Worm (Caenorhabditis elegans) whole organism, late embryonic: ENCODE measurements around the gene C05G5.5.

Experiments
- C08G9.2 ChIP-seq: sonication (generic microtip); optimal IDR thresholded peaks from 2 replicates; lab custom pipeline; 2016; ENCODE audit warnings: mild to moderate bottlenecking, missing genetic modification characterization, moderate library complexity, missing compliant biosample characterization
- C38D4.7 ChIP-seq: fragments of 200-800 bp; sonication (Bioruptor generic); optimal IDR thresholded peaks from 2 replicates; lab custom pipeline; 2018; ENCODE audit warnings: mild to moderate bottlenecking, missing genetic modification characterization, moderate library complexity, missing compliant biosample characterization
- F13H6.1 ChIP-seq: sonication (generic microtip); optimal IDR thresholded peaks from 2 replicates; lab custom pipeline; 2016; ENCODE audit warnings: missing genetic modification characterization, missing compliant biosample characterization
- Y22D7AL.16 ChIP-seq: sonication (generic microtip); optimal IDR thresholded peaks from 2 replicates; lab custom pipeline; 2016; ENCODE audit warnings: missing genetic modification characterization, missing compliant biosample characterization
- ama-1 ChIP-seq: fragments of 150-350 bp; optimal IDR thresholded peaks from 2 replicates; lab custom pipeline; 2014
- ceh-19 ChIP-seq: fragments of 200-800 bp; sonication (Bioruptor generic); optimal IDR thresholded peaks from 2 replicates; lab custom pipeline; 2018; ENCODE audit warnings: mild to moderate bottlenecking, missing genetic modification characterization, missing compliant biosample characterization
- ceh-30 ChIP-seq: fragments of 150-350 bp; optimal IDR thresholded peaks from 2 replicates; lab custom pipeline; 2014; ENCODE audit warnings: missing biosample characterization, missing genetic modification characterization
- ceh-34 ChIP-seq: sonication (generic microtip); optimal IDR thresholded peaks from 2 replicates; lab custom pipeline; 2016; ENCODE audit warnings: mild to moderate bottlenecking, missing genetic modification characterization, missing compliant biosample characterization
- ceh-45 ChIP-seq: fragments of 200-800 bp; sonication (Bioruptor generic); IDR thresholded peaks from 2 replicates; pipeline ENCODE4 v1.3.6; 2022; ENCODE audit warnings: missing genetic modification reagents, missing genetic modification characterization, missing compliant biosample characterization
- ceh-48 ChIP-seq: sonication (generic microtip); optimal IDR thresholded peaks from 2 replicates; lab custom pipeline; 2016; ENCODE audit warnings: missing genetic modification characterization, inconsistent platforms, missing compliant biosample characterization
- ceh-6 ChIP-seq: fragments of 200-800 bp; sonication (Bioruptor generic); optimal IDR thresholded peaks from 2 replicates; lab custom pipeline; 2018; ENCODE audit warnings: mild to moderate bottlenecking, missing genetic modification characterization, missing compliant biosample characterization
- ceh-9 ChIP-seq: sonication (generic microtip); optimal IDR thresholded peaks from 2 replicates; lab custom pipeline; 2016; ENCODE audit warnings: mild to moderate bottlenecking, missing genetic modification characterization, inconsistent platforms, missing compliant biosample characterization
- che-1 ChIP-seq: sonication (generic microtip); optimal IDR thresholded peaks from 2 replicates; lab custom pipeline; 2016; ENCODE audit warnings: mild to moderate bottlenecking, missing genetic modification characterization, missing compliant biosample characterization
- dmd-4 ChIP-seq: sonication (generic microtip); optimal IDR thresholded peaks from 2 replicates; lab custom pipeline; 2016; ENCODE audit warnings: borderline replicate concordance, missing genetic modification characterization, missing compliant biosample characterization
- dve-1 ChIP-seq: sonication (generic microtip); optimal IDR thresholded peaks from 2 replicates; lab custom pipeline; 2017; ENCODE audit warnings: antibody characterized with exemption, mild to moderate bottlenecking, missing genetic modification characterization, missing compliant biosample characterization
- elt-2 ChIP-seq: sonication (generic microtip); optimal IDR thresholded peaks from 2 replicates; lab custom pipeline; 2016; ENCODE audit warnings: missing genetic modification reagents, missing genetic modification characterization, missing compliant biosample characterization
- ets-4 ChIP-seq: sonication (generic microtip); optimal IDR thresholded peaks from 2 replicates; lab custom pipeline; 2016; ENCODE audit warnings: missing genetic modification characterization, missing compliant biosample characterization
- eyg-1 ChIP-seq: sonication (generic microtip); optimal IDR thresholded peaks from 2 replicates; lab custom pipeline; 2016; ENCODE audit warnings: missing genotype, missing genetic modification characterization, missing compliant biosample characterization
- fax-1 ChIP-seq: sonication (generic microtip); optimal IDR thresholded peaks from 2 replicates; lab custom pipeline; 2016; ENCODE audit warnings: missing genotype, missing genetic modification characterization, missing compliant biosample characterization
- fkh-10 ChIP-seq: fragments of 150-350 bp; optimal IDR thresholded peaks from 2 replicates; lab custom pipeline; 2014; ENCODE audit warnings: missing biosample characterization, missing genetic modification reagents, missing genetic modification characterization
- fkh-6 ChIP-seq: sonication (generic microtip); optimal IDR thresholded peaks from 2 replicates; lab custom pipeline; 2016; ENCODE audit warnings: missing genetic modification characterization, missing compliant biosample characterization
- gmeb-2 ChIP-seq: sonication (generic microtip); optimal IDR thresholded peaks from 2 replicates; lab custom pipeline; 2016; ENCODE audit warnings: missing genetic modification characterization, inconsistent platforms, missing compliant biosample characterization
- hlh-15 ChIP-seq: sonication (generic microtip); optimal IDR thresholded peaks from 2 replicates; lab custom pipeline; 2016; ENCODE audit warnings: missing genetic modification characterization, missing compliant biosample characterization
- hlh-30 ChIP-seq: sonication (generic microtip); optimal IDR thresholded peaks from 2 replicates; lab custom pipeline; 2017; ENCODE audit warnings: antibody characterized with exemption, missing genetic modification characterization, missing compliant biosample characterization; ENCODE audit not compliant: insufficient read depth
- hlh-8 ChIP-seq: sonication (generic microtip); optimal IDR thresholded peaks from 2 replicates; lab custom pipeline; 2016; ENCODE audit warnings: missing genotype, missing genetic modification characterization, missing compliant biosample characterization
- lin-11 ChIP-seq: fragments of 200-800 bp; sonication (Bioruptor generic); optimal IDR thresholded peaks from 2 replicates; lab custom pipeline; 2018; ENCODE audit warnings: mild to moderate bottlenecking, missing genetic modification characterization, missing compliant biosample characterization
- madf-2 ChIP-seq: sonication (generic microtip); optimal IDR thresholded peaks from 2 replicates; lab custom pipeline; 2017; ENCODE audit warnings: missing genetic modification characterization, missing compliant biosample characterization
- mec-3 ChIP-seq: sonication (generic microtip); optimal IDR thresholded peaks from 2 replicates; lab custom pipeline; 2016; ENCODE audit warnings: borderline replicate concordance, missing genetic modification characterization, missing compliant biosample characterization
- nfya-1 ChIP-seq: sonication (generic microtip); optimal IDR thresholded peaks from 2 replicates; lab custom pipeline; 2017; ENCODE audit warnings: missing genetic modification characterization, mild to moderate bottlenecking, missing compliant biosample characterization, antibody characterized with exemption, moderate library complexity
- nhr-11 ChIP-seq: fragments of 150-350 bp; optimal IDR thresholded peaks from 2 replicates; lab custom pipeline; 2014; ENCODE audit warnings: missing biosample characterization, missing genetic modification characterization
- nhr-232 ChIP-seq: sonication (generic microtip); optimal IDR thresholded peaks from 2 replicates; lab custom pipeline; 2016; ENCODE audit warnings: missing genetic modification characterization, missing compliant biosample characterization
- odd-2 ChIP-seq: sonication (generic microtip); optimal IDR thresholded peaks from 2 replicates; lab custom pipeline; 2017; ENCODE audit warnings: antibody characterized with exemption, mild to moderate bottlenecking, missing genetic modification characterization, missing compliant biosample characterization
- pat-9 ChIP-seq: fragments of 200-800 bp; sonication (Bioruptor generic); optimal IDR thresholded peaks from 2 replicates; lab custom pipeline; 2018; ENCODE audit warnings: mild to moderate bottlenecking, missing genetic modification characterization, moderate library complexity, missing compliant biosample characterization
- pha-2 ChIP-seq: sonication (generic microtip); optimal IDR thresholded peaks from 2 replicates; lab custom pipeline; 2017; ENCODE audit warnings: mild to moderate bottlenecking, missing genetic modification characterization, missing compliant biosample characterization
- pha-4 ChIP-seq: fragments of 150-350 bp; optimal IDR thresholded peaks from 2 replicates; lab custom pipeline; 2018; ENCODE audit warnings: missing biosample characterization, missing genetic modification reagents, missing genetic modification characterization
- pqm-1 ChIP-seq: sonication (generic microtip); optimal IDR thresholded peaks from 2 replicates; lab custom pipeline; 2016; ENCODE audit warnings: missing genetic modification characterization, missing compliant biosample characterization
- rnt-1 ChIP-seq: sonication (generic microtip); optimal IDR thresholded peaks from 2 replicates; lab custom pipeline; 2016; ENCODE audit warnings: missing genetic modification characterization, missing compliant biosample characterization
- sdc-2 ChIP-seq: sonication (generic microtip); optimal IDR thresholded peaks from 2 replicates; lab custom pipeline; 2016; ENCODE audit warnings: missing genotype, missing genetic modification characterization, missing compliant biosample characterization
- sox-2 ChIP-seq: fragments of 200-800 bp; sonication (Bioruptor generic); IDR thresholded peaks from 2 replicates; pipeline ENCODE4 v1.3.6; 2022; ENCODE audit warnings: missing genetic modification reagents, missing genetic modification characterization, missing compliant biosample characterization
- syd-9 ChIP-seq: sonication (generic microtip); optimal IDR thresholded peaks from 2 replicates; lab custom pipeline; 2016; ENCODE audit warnings: mild to moderate bottlenecking, missing genetic modification characterization, moderate library complexity, missing compliant biosample characterization
- tbx-7 ChIP-seq: sonication (generic microtip); optimal IDR thresholded peaks from 2 replicates; lab custom pipeline; 2016; ENCODE audit warnings: missing genotype, missing genetic modification characterization, missing compliant biosample characterization
- ttx-3 ChIP-seq: sonication (generic microtip); optimal IDR thresholded peaks from 2 replicates; lab custom pipeline; 2016; ENCODE audit warnings: missing genetic modification reagents, missing genetic modification characterization, missing compliant biosample characterization
- unc-3 ChIP-seq, 2 experiments: fragments of 200-800 bp in 1 of 2; sonication (Bioruptor generic) in 1 of 2; sonication (generic microtip) in 1 of 2; conservative IDR thresholded peaks in 1 of 2; optimal IDR thresholded peaks in 1 of 2; 2 replicates each; pipeline versions ENCODE4 v1.3.6 to Lab custom; 2016 to 2022; ENCODE audit warnings: missing compliant biosample characterization in 2 of 2, missing genetic modification characterization in 2 of 2, missing genetic modification reagents in 1 of 2
- unc-42 ChIP-seq: sonication (generic microtip); optimal IDR thresholded peaks from 2 replicates; lab custom pipeline; 2016; ENCODE audit warnings: missing genotype, missing genetic modification characterization, missing compliant biosample characterization
- unc-55 ChIP-seq: sonication (generic microtip); optimal IDR thresholded peaks from 2 replicates; lab custom pipeline; 2017; ENCODE audit warnings: missing biosample characterization, missing genetic modification reagents, missing genetic modification characterization
- ztf-16 ChIP-seq: sonication (generic microtip); optimal IDR thresholded peaks from 2 replicates; lab custom pipeline; 2017; ENCODE audit warnings: missing genetic modification characterization, missing compliant biosample characterization

C05G5.5 gene

ce11 chrX:14791195-14791739, 30.3 kb upstream of the C05G5.5 start:
- TF ChIP-seq madf-2 (tag; lab: Kevin White, UChicago) (no peak), dve-1 (tag; lab: Kevin White, UChicago) (no peak), sox-2 (no peak), hlh-8 (tag; lab: Kevin White, UChicago) (no peak), ceh-6 (GFP tag; lab: Kevin White, UChicago) (no peak), ttx-3 (tag; lab: Kevin White, UChicago) (no peak), dmd-4 (tag; lab: Kevin White, UChicago) (no peak), hlh-15 (tag; lab: Kevin White, UChicago) (no peak), tbx-7 (no peak), sdc-2 (tag; lab: Kevin White, UChicago) (no peak), nfya-1 (tag; lab: Kevin White, UChicago) (no peak), ceh-34 (tag; lab: Kevin White, UChicago) (no peak), pat-9 (tag; lab: Kevin White, UChicago) (no peak), odd-2 (tag; lab: Kevin White, UChicago) (no peak), Y22D7AL.16 (tag; lab: Kevin White, UChicago) (no peak), mec-3 (tag; lab: Kevin White, UChicago) (no peak), elt-2 (tag; lab: Kevin White, UChicago) (no peak)

- TF ChIP-seq sdc-2 (tag; lab: Kevin White, UChicago), result peak; percentile 14
- no peak for TF ChIP-seq gmeb-2 (tag; lab: Kevin White, UChicago)
- no peak for TF ChIP-seq ztf-16
- TF ChIP-seq ama-1 (lab: Kevin White, UChicago), result no peak
- TF ChIP-seq nfya-1 (tag; lab: Kevin White, UChicago), result peak; percentile 16
- no peak for TF ChIP-seq ets-4 (tag; lab: Kevin White, UChicago)
- no peak for TF ChIP-seq che-1
- TF ChIP-seq C08G9.2 (tag; lab: Kevin White, UChicago), result no peak
- TF ChIP-seq odd-2 (tag; lab: Kevin White, UChicago), result no peak
- no peak for TF ChIP-seq pha-4 (tag; lab: Kevin White, UChicago)
- TF ChIP-seq nhr-232 (tag; lab: Kevin White, UChicago), result no peak
- TF ChIP-seq eyg-1 (tag; lab: Kevin White, UChicago), result no peak
- peak; percentile 24 for TF ChIP-seq elt-2 (tag; lab: Kevin White, UChicago)
- no peak for TF ChIP-seq hlh-15 (tag; lab: Kevin White, UChicago)
- no peak for TF ChIP-seq ceh-19 (GFP tag; lab: Kevin White, UChicago)
- no peak for TF ChIP-seq ceh-48 (tag; lab: Kevin White, UChicago)
- TF ChIP-seq fax-1 (tag; lab: Kevin White, UChicago), result no peak
- no peak for TF ChIP-seq pat-9 (tag; lab: Kevin White, UChicago)
- TF ChIP-seq fkh-6, result no peak
- TF ChIP-seq ceh-45 (GFP tag; lab: Robert Waterston, UW), result no peak
- TF ChIP-seq C38D4.7, result no peak
- no peak for TF ChIP-seq ceh-9 (tag; lab: Kevin White, UChicago)
- no peak for TF ChIP-seq pha-2 (tag; lab: Kevin White, UChicago)
- TF ChIP-seq fkh-10 (GFP tag; lab: Kevin White, UChicago), result no peak
- TF ChIP-seq unc-42 (tag; lab: Kevin White, UChicago), result no peak
- peak; percentile 75 for TF ChIP-seq rnt-1 (tag; lab: Kevin White, UChicago)
- TF ChIP-seq hlh-8 (tag; lab: Kevin White, UChicago), result no peak
- no peak for TF ChIP-seq mec-3 (tag; lab: Kevin White, UChicago)
- peak; percentile 29 for TF ChIP-seq hlh-30 (tag; lab: Kevin White, UChicago)
- TF ChIP-seq F13H6.1, result peak; percentile 38
- TF ChIP-seq unc-3 (GFP tag; conservative IDR thresholded peaks at IDR 0.05; lab: Robert Waterston, UW), result no peak
- TF ChIP-seq unc-3 (tag; optimal IDR thresholded peaks at IDR 0.05; lab: Kevin White, UChicago), result no peak
- peak; percentile 13 for TF ChIP-seq pqm-1
- TF ChIP-seq dve-1 (tag; lab: Kevin White, UChicago), result peak; percentile 26
- TF ChIP-seq lin-11 (tag; lab: Kevin White, UChicago), result no peak
- TF ChIP-seq syd-9 (tag; lab: Kevin White, UChicago), result no peak
- TF ChIP-seq unc-55 (GFP tag; lab: Kevin White, UChicago), result peak; percentile 56
- no peak for TF ChIP-seq nhr-11
- no peak for TF ChIP-seq ttx-3 (tag; lab: Kevin White, UChicago)
- TF ChIP-seq ceh-30, result no peak
- TF ChIP-seq sox-2, result no peak
Observed at ce11 chrX:14790320-14791048, 29.6 kb upstream of the C05G5.5 start, which contains the start of gene tatn-1. tatn-1 (plus strand) TSS chrX:14791008.
